Fruit fly (Drosophila melanogaster) whole organism, embryonic: ENCODE results near the gene CG13024.

ENCODE experiments used
- ATbp ChIP-seq: fragments of 200-800 bp; sonication (Bioruptor generic); optimal IDR thresholded peaks from 2 replicates; lab custom pipeline; 2017; ENCODE audit warnings: missing biosample characterization, mild to moderate bottlenecking, missing genetic modification characterization, missing genetic modification reagents
- CG10959 ChIP-seq: fragments of 200-800 bp; sonication (Bioruptor generic); IDR thresholded peaks from 2 replicates; pipeline ENCODE4 v1.3.6; 2022; ENCODE audit warnings: missing biosample characterization, missing genetic modification characterization
- CG10979 ChIP-seq: fragments of 200-800 bp; sonication (Bioruptor generic); optimal IDR thresholded peaks from 2 replicates; lab custom pipeline; 2018; ENCODE audit warnings: missing biosample characterization, mild to moderate bottlenecking, missing genetic modification characterization, moderate library complexity
- CG11723 ChIP-seq: fragments of 200-800 bp; sonication (Bioruptor generic); optimal IDR thresholded peaks from 2 replicates; lab custom pipeline; 2017; ENCODE audit warnings: missing biosample characterization, mild to moderate bottlenecking, missing genetic modification characterization
- CG12071 ChIP-seq: fragments of 200-800 bp; sonication (Bioruptor generic); optimal IDR thresholded peaks from 3 replicates; lab custom pipeline; 2018; ENCODE audit warnings: missing biosample characterization, mild to moderate bottlenecking, missing genetic modification characterization
- CG13123 ChIP-seq: fragments of 200-800 bp; sonication (Bioruptor generic); optimal IDR thresholded peaks from 2 replicates; lab custom pipeline; 2016; ENCODE audit warnings: missing biosample characterization, missing genetic modification characterization
- CG13775 ChIP-seq: fragments of 200-800 bp; sonication (Bioruptor generic); optimal IDR thresholded peaks from 3 replicates; lab custom pipeline; 2017; ENCODE audit warnings: missing biosample characterization, mild to moderate bottlenecking, missing genetic modification characterization
- CG14965 ChIP-seq: fragments of 200-800 bp; sonication (Bioruptor generic); optimal IDR thresholded peaks from 2 replicates; lab custom pipeline; 2016; ENCODE audit warnings: missing biosample characterization, missing genetic modification characterization, borderline replicate concordance
- CG1603 ChIP-seq: fragments of 200-800 bp; sonication (Bioruptor generic); optimal IDR thresholded peaks from 2 replicates; lab custom pipeline; 2019; ENCODE audit warnings: missing biosample characterization, mild to moderate bottlenecking, missing genetic modification characterization, moderate library complexity
- CG18011 ChIP-seq: fragments of 200-800 bp; sonication (Bioruptor generic); optimal IDR thresholded peaks from 2 replicates; lab custom pipeline; 2017; ENCODE audit warnings: missing biosample characterization, missing genetic modification characterization, mild to moderate bottlenecking, moderate library complexity, missing genotype
- CG1832 ChIP-seq: fragments of 200-800 bp; sonication (Bioruptor generic); optimal IDR thresholded peaks from 2 replicates; lab custom pipeline; 2017; ENCODE audit warnings: missing biosample characterization, mild to moderate bottlenecking, missing genetic modification characterization, inconsistent platforms
- CG2678 ChIP-seq: fragments of 200-800 bp; sonication (Bioruptor generic); optimal IDR thresholded peaks from 3 replicates; lab custom pipeline; 2019; ENCODE audit warnings: missing biosample characterization, mild to moderate bottlenecking, missing genetic modification characterization, moderate library complexity
- CG31441 ChIP-seq: fragments of 200-800 bp; sonication (Bioruptor generic); IDR thresholded peaks from 2 replicates; pipeline ENCODE4 v1.3.6; 2022; ENCODE audit warnings: missing biosample characterization, missing genetic modification characterization
- CG32532 ChIP-seq: fragments of 200-800 bp; sonication (Bioruptor generic); IDR thresholded peaks from 2 replicates; pipeline ENCODE4 v1.3.6; 2022; ENCODE audit warnings: missing biosample characterization, missing genetic modification characterization
- CG32772 ChIP-seq: fragments of 200-800 bp; sonication (Bioruptor generic); IDR thresholded peaks from 2 replicates; pipeline ENCODE4 v1.3.6; 2022; ENCODE audit warnings: missing biosample characterization, missing genetic modification characterization
- CG33213 ChIP-seq: fragments of 200-800 bp; sonication (Bioruptor generic); optimal IDR thresholded peaks from 3 replicates; lab custom pipeline; 2016; ENCODE audit warnings: missing biosample characterization, missing genetic modification characterization
- CG34224 ChIP-seq: fragments of 200-800 bp; sonication (Bioruptor generic); IDR thresholded peaks from 3 replicates; pipeline ENCODE4 v1.3.6; 2022; ENCODE audit warnings: missing biosample characterization, missing genetic modification characterization; ENCODE audit not compliant: partially characterized antibody
- CG4360 ChIP-seq: fragments of 200-800 bp; sonication (Bioruptor generic); IDR thresholded peaks from 2 replicates; pipeline ENCODE4 v1.3.6; 2022; ENCODE audit warnings: missing biosample characterization, missing genetic modification characterization
- CG5180 ChIP-seq: fragments of 200-800 bp; sonication (Bioruptor generic); optimal IDR thresholded peaks from 3 replicates; lab custom pipeline; 2017; ENCODE audit warnings: missing biosample characterization, missing genetic modification characterization, mild to moderate bottlenecking, moderate library complexity, missing genetic modification reagents
- CG5245 ChIP-seq: fragments of 200-800 bp; sonication (Bioruptor generic); optimal IDR thresholded peaks from 3 replicates; lab custom pipeline; 2016; ENCODE audit warnings: missing biosample characterization, missing genetic modification characterization
- CG5953 ChIP-seq: fragments of 200-800 bp; sonication (Bioruptor generic); IDR thresholded peaks from 2 replicates; pipeline ENCODE4 v1.3.6; 2022; ENCODE audit warnings: missing biosample characterization, missing genetic modification characterization
- CG7987 ChIP-seq: fragments of 200-800 bp; sonication (Bioruptor generic); optimal IDR thresholded peaks from 2 replicates; lab custom pipeline; 2018; ENCODE audit warnings: missing biosample characterization, mild to moderate bottlenecking, missing genetic modification characterization, moderate library complexity
- CG9727 ChIP-seq: fragments of 200-800 bp; sonication (Bioruptor generic); optimal IDR thresholded peaks from 3 replicates; lab custom pipeline; 2017; ENCODE audit warnings: missing biosample characterization, mild to moderate bottlenecking, missing genetic modification characterization
- Camta ChIP-seq: fragments of 200-800 bp; sonication (Bioruptor generic); optimal IDR thresholded peaks from 2 replicates; lab custom pipeline; 2016; ENCODE audit warnings: missing biosample characterization, missing genetic modification characterization
- Ets65A ChIP-seq: fragments of 200-800 bp; sonication (Bioruptor generic); peaks from one replicate; lab custom pipeline; 2016; ENCODE audit warnings: missing biosample characterization, missing genetic modification characterization
- Mes4 ChIP-seq: fragments of 200-800 bp; sonication (Bioruptor generic); optimal IDR thresholded peaks from 2 replicates; lab custom pipeline; 2016; ENCODE audit warnings: missing biosample characterization, missing genetic modification characterization
- NC2α ChIP-seq: fragments of 200-800 bp; sonication (Bioruptor generic); optimal IDR thresholded peaks from 2 replicates; lab custom pipeline; 2016; ENCODE audit warnings: missing biosample characterization, missing genetic modification characterization
- NFAT ChIP-seq: fragments of 200-800 bp; sonication (Bioruptor generic); IDR thresholded peaks from 2 replicates; pipeline ENCODE4 v1.3.6; 2022; ENCODE audit warnings: missing biosample characterization, missing genetic modification characterization
- Pdp1 ChIP-seq, 2 experiments: fragments of 200-800 bp; sonication (Bioruptor generic); optimal IDR thresholded peaks; 3 replicates each; lab custom pipeline; 2016; ENCODE audit warnings: missing biosample characterization in 2 of 2, missing genetic modification characterization in 2 of 2, mild to moderate bottlenecking in 1 of 2, moderate library complexity in 1 of 2
- Rfx ChIP-seq: fragments of 200-800 bp; sonication (Bioruptor generic); IDR thresholded peaks from 2 replicates; pipeline ENCODE4 v1.3.6; 2022; ENCODE audit warnings: missing biosample characterization, missing genetic modification characterization
- ac ChIP-seq: fragments of 200-800 bp; sonication (Bioruptor generic); optimal IDR thresholded peaks from 3 replicates; lab custom pipeline; 2017; ENCODE audit warnings: missing biosample characterization, mild to moderate bottlenecking, missing genetic modification characterization
- amos ChIP-seq: fragments of 200-800 bp; sonication (Bioruptor generic); IDR thresholded peaks from 2 replicates; pipeline ENCODE4 v1.3.6; 2022; ENCODE audit warnings: missing biosample characterization, missing genetic modification characterization; ENCODE audit not compliant: partially characterized antibody
- ash1 ChIP-seq: fragments of 200-800 bp; sonication (Bioruptor generic); optimal IDR thresholded peaks from 2 replicates; lab custom pipeline; 2018; ENCODE audit warnings: missing biosample characterization, mild to moderate bottlenecking, missing genetic modification characterization
- az2 ChIP-seq: fragments of 200-800 bp; sonication (Bioruptor generic); optimal IDR thresholded peaks from 3 replicates; lab custom pipeline; 2016; ENCODE audit warnings: missing biosample characterization, missing genetic modification characterization
- cad ChIP-seq: fragments of >200 bp; optimal IDR thresholded peaks from 2 replicates; lab custom pipeline; 2017; ENCODE audit warnings: missing biosample characterization, missing genetic modification characterization
- chif ChIP-seq, 2 experiments: fragments of 200-800 bp; sonication (Bioruptor generic); optimal IDR thresholded peaks; 3 replicates each; lab custom pipeline; 2016; ENCODE audit warnings: missing biosample characterization in 2 of 2, missing genetic modification characterization in 2 of 2
- da ChIP-seq: fragments of 200-800 bp; sonication (Bioruptor generic); optimal IDR thresholded peaks from 2 replicates; lab custom pipeline; 2016; ENCODE audit warnings: missing biosample characterization, missing genetic modification characterization
- danr ChIP-seq: fragments of 200-800 bp; sonication (Bioruptor generic); IDR thresholded peaks from 2 replicates; pipeline ENCODE4 v1.3.6; 2022; ENCODE audit warnings: missing biosample characterization, missing genetic modification characterization
- dati ChIP-seq: fragments of 200-800 bp; sonication (Bioruptor generic); IDR thresholded peaks from 2 replicates; pipeline ENCODE4 v1.3.6; 2022; ENCODE audit warnings: missing biosample characterization, missing genetic modification characterization
- ewg ChIP-seq: fragments of 200-800 bp; sonication (Bioruptor generic); optimal IDR thresholded peaks from 3 replicates; lab custom pipeline; 2017; ENCODE audit warnings: mild to moderate bottlenecking, missing biosample characterization, missing genetic modification reagents, missing genetic modification characterization
- fd102C ChIP-seq: fragments of 200-800 bp; sonication (Bioruptor generic); optimal IDR thresholded peaks from 2 replicates; lab custom pipeline; 2018; ENCODE audit warnings: missing biosample characterization, mild to moderate bottlenecking, missing genetic modification characterization, moderate library complexity
- ind ChIP-seq: fragments of 200-800 bp; sonication (Bioruptor generic); optimal IDR thresholded peaks from 3 replicates; lab custom pipeline; 2016; ENCODE audit warnings: missing biosample characterization, missing genetic modification characterization
- org-1 ChIP-seq: fragments of 200-800 bp; sonication (Bioruptor generic); optimal IDR thresholded peaks from 2 replicates; lab custom pipeline; 2017; ENCODE audit warnings: missing biosample characterization, missing genetic modification characterization
- otp ChIP-seq: fragments of 200-800 bp; sonication (Bioruptor generic); IDR thresholded peaks from 3 replicates; pipeline ENCODE4, ENCODE4 v1.3.6; 2022; ENCODE audit warnings: missing biosample characterization, missing genetic modification characterization
- prd ChIP-seq, 3 experiments: fragments of >200 bp in 2 of 3; fragments of 200-800 bp in 1 of 3; sonication (Bioruptor generic) in 1 of 3; optimal IDR thresholded peaks in 2 of 3; IDR thresholded peaks in 1 of 3; 2 replicates in 2 of 3; 3 replicates in 1 of 3; pipeline versions ENCODE4 v1.3.6 to Lab custom; 2017 to 2022; ENCODE audit warnings: missing biosample characterization in 1 of 3, missing genetic modification characterization in 1 of 3
- tap ChIP-seq: fragments of 200-800 bp; optimal IDR thresholded peaks from 3 replicates; lab custom pipeline; 2019; ENCODE audit warnings: missing biosample characterization, mild to moderate bottlenecking, missing genetic modification characterization, moderate library complexity
- twi ChIP-seq: fragments of 200-800 bp; optimal IDR thresholded peaks from 2 replicates; lab custom pipeline; 2019; ENCODE audit warnings: missing biosample characterization, mild to moderate bottlenecking, missing genetic modification characterization, moderate library complexity
- unc-4 ChIP-seq: fragments of 200-800 bp; sonication (Bioruptor generic); IDR thresholded peaks from 2 replicates; pipeline ENCODE4 v1.3.6; 2022; ENCODE audit warnings: missing biosample characterization, missing genetic modification characterization; ENCODE audit not compliant: partially characterized antibody
- zf30C ChIP-seq: fragments of 200-800 bp; sonication (Bioruptor generic); optimal IDR thresholded peaks from 3 replicates; lab custom pipeline; 2018; ENCODE audit warnings: missing biosample characterization, mild to moderate bottlenecking, missing genetic modification characterization

Gene CG13024

DNA sequence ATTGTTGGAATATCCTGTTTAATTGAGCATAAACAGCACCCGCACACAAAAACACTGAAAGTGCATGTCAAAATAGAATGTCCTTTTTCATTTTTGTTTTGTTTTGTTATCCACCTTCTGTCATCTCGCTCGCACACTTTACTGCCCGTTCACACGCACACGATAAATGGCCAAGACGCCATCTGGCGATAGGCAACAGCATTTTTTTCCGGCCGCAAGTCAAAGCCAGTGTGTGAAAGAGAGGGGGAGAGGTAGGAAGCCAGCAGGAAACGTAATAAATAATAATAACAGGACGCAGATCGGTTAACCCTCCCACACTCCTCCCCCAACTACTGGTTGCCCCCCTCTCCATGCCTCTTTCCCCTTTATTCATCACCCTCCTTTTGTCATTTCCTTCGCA lies 59.0 kb downstream of the CG13024 start (continued):
- TF ChIP-seq Mes4 (GFP tag; lab: Kevin White, UChicago) (peak; percentile 38), NFAT (GFP tag; lab: Robert Waterston, UW) (peak; percentile 42; the same call in 1 of the 2 replicates), CG14965 (GFP tag; lab: Kevin White, UChicago) (peak; percentile 97), CG12071 (GFP tag; lab: Kevin White, UChicago) (peak; percentile 58), org-1 (GFP tag; lab: Kevin White, UChicago) (peak; percentile 5), CG9727 (peak; percentile 18), Pdp1 (GFP tag; optimal IDR thresholded peaks at IDR 0.05; lab: Kevin White, UChicago) (peak in 1 of 2 experiments; percentile 9), CG11723 (peak; percentile 17), ATbp (no peak), ewg (GFP tag; lab: Kevin White, UChicago) (no peak), amos (GFP tag; lab: Robert Waterston, UW) (no peak), unc-4 (GFP tag; lab: Robert Waterston, UW) (no peak), ind (GFP tag; lab: Kevin White, UChicago) (peak; percentile 6), ac (GFP tag; lab: Kevin White, UChicago) (peak; percentile 51), fd102C (peak; percentile 46), zf30C (GFP tag; lab: Kevin White, UChicago) (peak; percentile 27), danr (GFP tag; lab: Robert Waterston, UW) (no peak), CG31441 (GFP tag; lab: Robert Waterston, UW) (peak; percentile 8; the same call in 1 of the 2 replicates), prd (optimal IDR thresholded peaks at IDR 0.05; lab: Kevin White, UChicago) (no peak), prd (GFP tag; IDR thresholded peaks at IDR 0.05; lab: Robert Waterston, UW) (peak; percentile 29; the same call in 1 of the 3 replicates), CG33213 (GFP tag; lab: Kevin White, UChicago) (peak; percentile 15), CG1603 (tag; lab: Kevin White, UChicago) (peak; percentile 41), CG5180 (GFP tag; lab: Kevin White, UChicago) (peak; percentile 27), CG13123 (no peak), CG32532 (GFP tag; lab: Robert Waterston, UW) (peak; percentile 56), chif (GFP tag; optimal IDR thresholded peaks at IDR 0.05; lab: Kevin White, UChicago) (peak in 1 of 2 experiments; percentile 30), CG13775 (peak; percentile 45), CG5953 (GFP tag; lab: Robert Waterston, UW) (no peak), da (peak; percentile 12), dati (no peak), CG2678 (peak; percentile 1), CG18011 (GFP tag; lab: Kevin White, UChicago) (no peak), Ets65A (GFP tag; lab: Kevin White, UChicago) (peak; percentile 81), Camta (GFP tag; lab: Kevin White, UChicago) (no peak), CG5245 (GFP tag; lab: Kevin White, UChicago) (peak; percentile 43), CG4360 (GFP tag; lab: Robert Waterston, UW) (0 out of 2 replicates have a peak, but pooled peaks have one; percentile 29), cad (GFP tag; lab: Kevin White, UChicago) (peak; percentile 9), NC2α (GFP tag; lab: Kevin White, UChicago) (peak; percentile 31), CG32772 (peak; percentile 29; the same call in 1 of the 2 replicates), tap (tag; lab: Kevin White, UChicago) (no peak), az2 (GFP tag; lab: Kevin White, UChicago) (peak; percentile 28), CG10979 (tag; lab: Kevin White, UChicago) (peak; percentile 73), CG34224 (GFP tag; lab: Robert Waterston, UW) (no peak), ash1 (GFP tag; lab: Kevin White, UChicago) (peak; percentile 45), CG7987 (GFP tag; lab: Kevin White, UChicago) (peak; percentile 41), otp (GFP tag; lab: Robert Waterston, UW) (0 out of 3 replicates have a peak, but pooled peaks have one; percentile 44), twi (peak; percentile 63), CG10959 (GFP tag; lab: Robert Waterston, UW) (0 out of 2 replicates have a peak, but pooled peaks have one; percentile 39), CG1832 (peak; percentile 70), Rfx (GFP tag; lab: Robert Waterston, UW) (peak; percentile 46)
